Worm (Caenorhabditis elegans) whole organism, late embryonic: ENCODE data around the gene C28D4.4.

Experiments
- C08G9.2 ChIP-seq: sonication (generic microtip); optimal IDR thresholded peaks from 2 replicates; lab custom pipeline; 2016; ENCODE audit warnings: mild to moderate bottlenecking, missing genetic modification characterization, moderate library complexity, missing compliant biosample characterization
- C38D4.7 ChIP-seq: fragments of 200-800 bp; sonication (Bioruptor generic); optimal IDR thresholded peaks from 2 replicates; lab custom pipeline; 2018; ENCODE audit warnings: mild to moderate bottlenecking, missing genetic modification characterization, moderate library complexity, missing compliant biosample characterization
- F13H6.1 ChIP-seq: sonication (generic microtip); optimal IDR thresholded peaks from 2 replicates; lab custom pipeline; 2016; ENCODE audit warnings: missing genetic modification characterization, missing compliant biosample characterization
- ahr-1 ChIP-seq: sonication (generic microtip); optimal IDR thresholded peaks from 2 replicates; lab custom pipeline; 2016; ENCODE audit warnings: missing genetic modification characterization, missing compliant biosample characterization
- ama-1 ChIP-seq: fragments of 150-350 bp; optimal IDR thresholded peaks from 2 replicates; lab custom pipeline; 2014
- ceh-14 ChIP-seq: sonication (generic microtip); optimal IDR thresholded peaks from 2 replicates; lab custom pipeline; 2016; ENCODE audit warnings: missing genotype, missing genetic modification characterization, missing compliant biosample characterization
- ceh-18 ChIP-seq: sonication (generic microtip); optimal IDR thresholded peaks from 2 replicates; lab custom pipeline; 2016; ENCODE audit warnings: missing genetic modification characterization, missing compliant biosample characterization
- ceh-19 ChIP-seq: fragments of 200-800 bp; sonication (Bioruptor generic); optimal IDR thresholded peaks from 2 replicates; lab custom pipeline; 2018; ENCODE audit warnings: mild to moderate bottlenecking, missing genetic modification characterization, missing compliant biosample characterization
- ceh-2 ChIP-seq: sonication (generic microtip); optimal IDR thresholded peaks from 2 replicates; lab custom pipeline; 2016; ENCODE audit warnings: missing genotype, missing genetic modification characterization, missing compliant biosample characterization
- ceh-22 ChIP-seq: sonication (generic microtip); optimal IDR thresholded peaks from 2 replicates; lab custom pipeline; 2017; ENCODE audit warnings: missing biosample characterization, missing genetic modification characterization
- ceh-24 ChIP-seq: sonication (generic microtip); optimal IDR thresholded peaks from 2 replicates; lab custom pipeline; 2016; ENCODE audit warnings: mild to moderate bottlenecking, missing genetic modification characterization, missing compliant biosample characterization
- ceh-30 ChIP-seq: fragments of 150-350 bp; optimal IDR thresholded peaks from 2 replicates; lab custom pipeline; 2014; ENCODE audit warnings: missing biosample characterization, missing genetic modification characterization
- ceh-31 ChIP-seq: sonication (generic microtip); optimal IDR thresholded peaks from 2 replicates; lab custom pipeline; 2016; ENCODE audit warnings: missing genetic modification characterization, missing compliant biosample characterization
- ceh-34 ChIP-seq: sonication (generic microtip); optimal IDR thresholded peaks from 2 replicates; lab custom pipeline; 2016; ENCODE audit warnings: mild to moderate bottlenecking, missing genetic modification characterization, missing compliant biosample characterization
- ceh-48 ChIP-seq: sonication (generic microtip); optimal IDR thresholded peaks from 2 replicates; lab custom pipeline; 2016; ENCODE audit warnings: missing genetic modification characterization, inconsistent platforms, missing compliant biosample characterization
- ceh-6 ChIP-seq: fragments of 200-800 bp; sonication (Bioruptor generic); optimal IDR thresholded peaks from 2 replicates; lab custom pipeline; 2018; ENCODE audit warnings: mild to moderate bottlenecking, missing genetic modification characterization, missing compliant biosample characterization
- che-1 ChIP-seq: sonication (generic microtip); optimal IDR thresholded peaks from 2 replicates; lab custom pipeline; 2016; ENCODE audit warnings: mild to moderate bottlenecking, missing genetic modification characterization, missing compliant biosample characterization
- elt-2 ChIP-seq: sonication (generic microtip); optimal IDR thresholded peaks from 2 replicates; lab custom pipeline; 2016; ENCODE audit warnings: missing genetic modification reagents, missing genetic modification characterization, missing compliant biosample characterization
- fax-1 ChIP-seq: sonication (generic microtip); optimal IDR thresholded peaks from 2 replicates; lab custom pipeline; 2016; ENCODE audit warnings: missing genotype, missing genetic modification characterization, missing compliant biosample characterization
- fkh-10 ChIP-seq: fragments of 150-350 bp; optimal IDR thresholded peaks from 2 replicates; lab custom pipeline; 2014; ENCODE audit warnings: missing biosample characterization, missing genetic modification reagents, missing genetic modification characterization
- fkh-6 ChIP-seq: sonication (generic microtip); optimal IDR thresholded peaks from 2 replicates; lab custom pipeline; 2016; ENCODE audit warnings: missing genetic modification characterization, missing compliant biosample characterization
- hlh-13 ChIP-seq: fragments of 200-800 bp; sonication (Bioruptor generic); optimal IDR thresholded peaks from 2 replicates; lab custom pipeline; 2018; ENCODE audit warnings: mild to moderate bottlenecking, missing genetic modification characterization, missing compliant biosample characterization
- hlh-30 ChIP-seq: sonication (generic microtip); optimal IDR thresholded peaks from 2 replicates; lab custom pipeline; 2017; ENCODE audit warnings: antibody characterized with exemption, missing genetic modification characterization, missing compliant biosample characterization; ENCODE audit not compliant: insufficient read depth
- hlh-6 ChIP-seq: sonication (generic microtip); optimal IDR thresholded peaks from 2 replicates; lab custom pipeline; 2016; ENCODE audit warnings: missing genotype, missing genetic modification characterization, missing compliant biosample characterization
- hlh-8 ChIP-seq: sonication (generic microtip); optimal IDR thresholded peaks from 2 replicates; lab custom pipeline; 2016; ENCODE audit warnings: missing genotype, missing genetic modification characterization, missing compliant biosample characterization
- lim-6 ChIP-seq: sonication (generic microtip); optimal IDR thresholded peaks from 2 replicates; lab custom pipeline; 2016; ENCODE audit warnings: missing genetic modification characterization, missing compliant biosample characterization
- lin-11 ChIP-seq: fragments of 200-800 bp; sonication (Bioruptor generic); optimal IDR thresholded peaks from 2 replicates; lab custom pipeline; 2018; ENCODE audit warnings: mild to moderate bottlenecking, missing genetic modification characterization, missing compliant biosample characterization
- madf-2 ChIP-seq: sonication (generic microtip); optimal IDR thresholded peaks from 2 replicates; lab custom pipeline; 2017; ENCODE audit warnings: missing genetic modification characterization, missing compliant biosample characterization
- nfya-1 ChIP-seq: sonication (generic microtip); optimal IDR thresholded peaks from 2 replicates; lab custom pipeline; 2017; ENCODE audit warnings: missing genetic modification characterization, mild to moderate bottlenecking, missing compliant biosample characterization, antibody characterized with exemption, moderate library complexity
- nhr-11 ChIP-seq: fragments of 150-350 bp; optimal IDR thresholded peaks from 2 replicates; lab custom pipeline; 2014; ENCODE audit warnings: missing biosample characterization, missing genetic modification characterization
- npax-4 ChIP-seq: sonication (generic microtip); optimal IDR thresholded peaks from 2 replicates; lab custom pipeline; 2016; ENCODE audit warnings: missing genetic modification characterization, missing compliant biosample characterization
- odd-2 ChIP-seq: sonication (generic microtip); optimal IDR thresholded peaks from 2 replicates; lab custom pipeline; 2017; ENCODE audit warnings: antibody characterized with exemption, mild to moderate bottlenecking, missing genetic modification characterization, missing compliant biosample characterization
- pag-3 ChIP-seq: sonication (generic microtip); optimal IDR thresholded peaks from 2 replicates; lab custom pipeline; 2016; ENCODE audit warnings: missing compliant biosample characterization, missing genetic modification characterization, borderline replicate concordance
- pat-9 ChIP-seq: fragments of 200-800 bp; sonication (Bioruptor generic); optimal IDR thresholded peaks from 2 replicates; lab custom pipeline; 2018; ENCODE audit warnings: mild to moderate bottlenecking, missing genetic modification characterization, moderate library complexity, missing compliant biosample characterization
- pax-1 ChIP-seq: fragments of 150-350 bp; optimal IDR thresholded peaks from 2 replicates; lab custom pipeline; 2014; ENCODE audit warnings: missing biosample characterization, missing genetic modification characterization
- rnt-1 ChIP-seq: sonication (generic microtip); optimal IDR thresholded peaks from 2 replicates; lab custom pipeline; 2016; ENCODE audit warnings: missing genetic modification characterization, missing compliant biosample characterization
- sox-2 ChIP-seq: fragments of 200-800 bp; sonication (Bioruptor generic); IDR thresholded peaks from 2 replicates; pipeline ENCODE4 v1.3.6; 2022; ENCODE audit warnings: missing genetic modification reagents, missing genetic modification characterization, missing compliant biosample characterization
- sox-4 ChIP-seq: sonication (generic microtip); optimal IDR thresholded peaks from 2 replicates; lab custom pipeline; 2017; ENCODE audit warnings: mild to moderate bottlenecking, missing genetic modification characterization, inconsistent platforms, missing compliant biosample characterization
- syd-9 ChIP-seq: sonication (generic microtip); optimal IDR thresholded peaks from 2 replicates; lab custom pipeline; 2016; ENCODE audit warnings: mild to moderate bottlenecking, missing genetic modification characterization, moderate library complexity, missing compliant biosample characterization
- tbx-2 ChIP-seq: sonication (generic microtip); optimal IDR thresholded peaks from 2 replicates; lab custom pipeline; 2016; ENCODE audit warnings: missing genetic modification characterization, missing compliant biosample characterization
- tbx-7 ChIP-seq: sonication (generic microtip); optimal IDR thresholded peaks from 2 replicates; lab custom pipeline; 2016; ENCODE audit warnings: missing genotype, missing genetic modification characterization, missing compliant biosample characterization
- unc-42 ChIP-seq: sonication (generic microtip); optimal IDR thresholded peaks from 2 replicates; lab custom pipeline; 2016; ENCODE audit warnings: missing genotype, missing genetic modification characterization, missing compliant biosample characterization
- unc-55 ChIP-seq: sonication (generic microtip); optimal IDR thresholded peaks from 2 replicates; lab custom pipeline; 2017; ENCODE audit warnings: missing biosample characterization, missing genetic modification reagents, missing genetic modification characterization
- unc-86 ChIP-seq: sonication (generic microtip); optimal IDR thresholded peaks from 2 replicates; lab custom pipeline; 2016; ENCODE audit warnings: missing genetic modification characterization, missing compliant biosample characterization
- zip-5 ChIP-seq: sonication (generic microtip); optimal IDR thresholded peaks from 2 replicates; lab custom pipeline; 2016; ENCODE audit warnings: missing genetic modification characterization, missing compliant biosample characterization
- ztf-16 ChIP-seq: sonication (generic microtip); optimal IDR thresholded peaks from 2 replicates; lab custom pipeline; 2017; ENCODE audit warnings: missing genetic modification characterization, missing compliant biosample characterization

Gene C28D4.4

DNA sequence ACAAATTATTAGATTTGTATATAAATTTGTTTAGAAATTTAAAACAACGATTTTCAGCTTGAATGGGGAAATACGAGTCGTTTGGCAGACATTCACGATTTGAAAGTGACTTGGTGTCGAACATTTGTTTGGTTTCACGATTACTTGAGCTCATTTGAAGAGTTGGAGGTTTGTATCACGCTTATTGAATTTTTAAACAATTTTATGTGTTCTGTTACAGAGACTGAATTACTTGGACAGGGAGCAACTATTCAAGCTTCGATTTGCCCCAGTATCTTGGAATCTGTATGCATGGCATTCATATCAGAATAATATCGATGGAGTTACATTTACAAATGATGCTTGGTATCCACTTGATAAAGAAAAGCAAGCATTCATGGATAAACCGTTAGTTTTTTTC is 17.6 kb downstream of the C28D4.4 start:
- no peak for TF ChIP-seq sox-2
- TF ChIP-seq unc-86 (tag; lab: Kevin White, UChicago): no peak
- no peak for TF ChIP-seq fax-1
- TF ChIP-seq tbx-2 (tag; lab: Kevin White, UChicago): no peak
- TF ChIP-seq nhr-11: no peak
- TF ChIP-seq lin-11 (tag; lab: Kevin White, UChicago): no peak
- no peak for TF ChIP-seq ceh-30 (tag; lab: Kevin White, UChicago)
- TF ChIP-seq ztf-16 (tag; lab: Kevin White, UChicago): no peak
- TF ChIP-seq syd-9: no peak

DNA sequence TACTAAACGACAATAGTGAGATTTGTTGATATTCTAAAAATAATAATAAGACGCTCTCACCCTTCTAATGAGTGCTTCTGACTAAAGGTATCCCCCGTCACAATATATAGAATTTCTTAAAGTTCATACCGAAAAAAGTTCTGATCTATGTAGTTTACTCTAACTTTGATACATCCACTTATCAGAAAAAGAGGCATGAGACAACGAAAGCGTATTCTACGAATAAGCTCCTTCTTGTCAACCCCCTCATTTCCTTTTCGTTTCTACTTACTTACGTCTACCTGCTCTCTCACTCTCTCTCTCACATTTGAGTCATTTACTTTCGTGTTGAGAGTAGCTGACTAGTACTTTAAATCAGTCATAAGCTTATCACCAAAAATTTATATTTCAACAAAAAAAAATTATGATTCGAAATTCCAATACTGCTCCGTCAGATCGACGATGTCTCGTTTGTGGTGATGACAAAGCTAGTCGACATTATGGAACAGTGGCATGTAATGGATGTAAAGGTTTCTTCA is 19.3 kb downstream of the C28D4.4 start:
- TF ChIP-seq tbx-2 (tag; lab: Kevin White, UChicago): no peak
- TF ChIP-seq ceh-18 (tag; lab: Kevin White, UChicago): no peak
- no peak for TF ChIP-seq unc-42 (tag; lab: Kevin White, UChicago)
- TF ChIP-seq pag-3 (tag; lab: Kevin White, UChicago): no peak
- TF ChIP-seq ceh-24 (tag; lab: Kevin White, UChicago): no peak
- no peak for TF ChIP-seq pax-1 (tag; lab: Kevin White, UChicago)
- TF ChIP-seq pat-9 (tag; lab: Kevin White, UChicago): no peak
- no peak for TF ChIP-seq C38D4.7 (GFP tag; lab: Kevin White, UChicago)
- no peak for TF ChIP-seq hlh-30
- no peak for TF ChIP-seq ceh-6 (GFP tag; lab: Kevin White, UChicago)
- TF ChIP-seq, all 69 proteins: peak for 0

DNA sequence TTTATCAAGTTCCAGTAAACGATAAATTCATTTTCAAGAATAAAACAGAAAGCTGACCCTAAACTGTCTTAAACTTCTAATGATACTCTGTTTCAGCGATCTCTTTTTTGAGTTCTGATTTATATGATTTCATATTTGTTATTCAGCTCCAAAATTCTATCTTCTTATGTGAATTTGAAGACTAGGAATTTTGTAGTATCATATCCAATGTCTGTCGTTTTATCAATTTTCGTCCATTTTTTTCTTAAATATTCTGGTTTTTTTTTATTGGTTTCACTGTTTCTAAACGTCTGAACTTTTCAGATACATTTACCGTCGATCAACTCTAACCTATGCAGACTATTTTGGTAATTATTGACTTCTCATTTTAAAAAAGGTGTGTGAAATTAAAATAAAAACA is 19.9 kb downstream of the C28D4.4 start, which contains the start of the genes nhr-138 and C28D4.18:
TSS of gene nhr-138 (plus strand) at position 304 of the 400 bp plus-strand sequence.
TSS of gene C28D4.18 (plus strand) at position 333 of the 400 bp plus-strand sequence.
- no peak for TF ChIP-seq ceh-19 (GFP tag; lab: Kevin White, UChicago)
- no peak for TF ChIP-seq hlh-13 (GFP tag; lab: Kevin White, UChicago)
- no peak for TF ChIP-seq ceh-2 (tag; lab: Kevin White, UChicago)
- no peak for TF ChIP-seq tbx-7 (tag; lab: Kevin White, UChicago)
- no peak for TF ChIP-seq madf-2 (tag; lab: Kevin White, UChicago)
- TF ChIP-seq che-1 (tag; lab: Kevin White, UChicago): no peak
- no peak for TF ChIP-seq unc-55
- no peak for TF ChIP-seq hlh-8 (tag; lab: Kevin White, UChicago)
- no peak for TF ChIP-seq elt-2 (tag; lab: Kevin White, UChicago)
- no peak for TF ChIP-seq fax-1
- no peak for TF ChIP-seq ama-1 (lab: Kevin White, UChicago)
- no peak for TF ChIP-seq ceh-14
- TF ChIP-seq ceh-31 (tag; lab: Kevin White, UChicago): no peak
- TF ChIP-seq rnt-1 (tag; lab: Kevin White, UChicago): no peak
- no peak for TF ChIP-seq npax-4 (tag; lab: Kevin White, UChicago)
- TF ChIP-seq zip-5: no peak
- no peak for TF ChIP-seq sox-4
- TF ChIP-seq odd-2: no peak

DNA sequence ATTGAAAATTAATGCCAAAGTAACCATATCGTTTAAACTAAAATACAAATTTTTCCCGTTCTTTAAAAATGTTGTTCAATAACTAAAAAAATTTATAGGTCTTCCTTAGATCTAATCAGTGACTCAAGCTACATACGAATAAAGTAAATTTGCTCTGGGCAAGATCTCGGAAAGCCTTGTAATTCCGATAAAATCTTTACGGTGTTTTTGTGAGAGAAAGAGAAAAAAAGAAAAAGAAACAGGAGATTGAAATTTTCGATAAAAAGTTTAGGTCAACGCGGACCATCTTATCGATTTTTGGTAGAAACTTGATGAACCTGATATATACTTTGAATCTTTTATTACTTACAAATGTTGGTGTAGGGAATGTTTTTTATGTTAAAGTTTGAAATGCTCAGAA is 21.6 kb downstream of the C28D4.4 start:
- TF ChIP-seq fkh-6 (tag; lab: Kevin White, UChicago) (no peak), C08G9.2 (no peak), F13H6.1 (tag; lab: Kevin White, UChicago) (no peak), fax-1 (no peak), pax-1 (tag; lab: Kevin White, UChicago) (no peak), ceh-22 (tag; lab: Kevin White, UChicago) (no peak), zip-5 (no peak), ceh-19 (GFP tag; lab: Kevin White, UChicago) (no peak), hlh-6 (tag; lab: Kevin White, UChicago) (no peak), ahr-1 (tag; lab: Kevin White, UChicago) (no peak), unc-55 (no peak), lin-11 (tag; lab: Kevin White, UChicago) (no peak), ceh-48 (tag; lab: Kevin White, UChicago) (no peak), nfya-1 (no peak), sox-2 (no peak), lim-6 (no peak), ceh-2 (tag; lab: Kevin White, UChicago) (no peak), fkh-10 (GFP tag; lab: Kevin White, UChicago) (no peak), ceh-34 (tag; lab: Kevin White, UChicago) (no peak)
